Worm (Caenorhabditis elegans) whole organism, early embryonic: ENCODE measurements around the gene mua-6.
A peak's percentile ranks its signal among the peaks of the same experiment; 100 is the strongest.

ENCODE experiments used
- B0310.2 ChIP-seq: sonication (generic microtip); optimal IDR thresholded peaks from 2 replicates; lab custom pipeline; 2016; ENCODE audit warnings: mild to moderate bottlenecking, missing genetic modification characterization, missing compliant biosample characterization
- F13C5.2 ChIP-seq: sonication (generic microtip); optimal IDR thresholded peaks from 2 replicates; lab custom pipeline; 2017; ENCODE audit warnings: mild to moderate bottlenecking, missing genetic modification characterization, inconsistent platforms, missing compliant biosample characterization
- aly-1 ChIP-seq: sonication (generic microtip); optimal IDR thresholded peaks from 2 replicates; lab custom pipeline; 2016; ENCODE audit warnings: missing genetic modification characterization, missing compliant biosample characterization
- ama-1 ChIP-seq: fragments of 150-350 bp; optimal IDR thresholded peaks from 2 replicates; lab custom pipeline; 2014
- ceh-13 ChIP-seq: fragments of 200-800 bp; sonication (Bioruptor generic); optimal IDR thresholded peaks from 2 replicates; lab custom pipeline; 2018; ENCODE audit warnings: mild to moderate bottlenecking, missing genetic modification characterization, missing compliant biosample characterization
- ceh-36 ChIP-seq: sonication (generic microtip); optimal IDR thresholded peaks from 2 replicates; lab custom pipeline; 2016; ENCODE audit warnings: missing genetic modification characterization, inconsistent platforms, missing compliant biosample characterization
- ets-7 ChIP-seq: sonication (generic microtip); optimal IDR thresholded peaks from 2 replicates; lab custom pipeline; 2016; ENCODE audit warnings: missing genotype, missing genetic modification characterization, missing compliant biosample characterization
- flt-1 ChIP-seq: fragments of 200-800 bp; sonication (Bioruptor generic); IDR thresholded peaks from 2 replicates; pipeline ENCODE4 v1.3.6; 2022; ENCODE audit warnings: missing genetic modification characterization, missing compliant biosample characterization
- hmbx-1 ChIP-seq: sonication (generic microtip); optimal IDR thresholded peaks from 2 replicates; lab custom pipeline; 2016; ENCODE audit warnings: mild to moderate bottlenecking, missing genetic modification characterization, missing compliant biosample characterization
- hmg-4 ChIP-seq: fragments of 200-800 bp; sonication (Bioruptor generic); optimal IDR thresholded peaks from 2 replicates; lab custom pipeline; 2018; ENCODE audit warnings: mild to moderate bottlenecking, missing genetic modification characterization, missing compliant biosample characterization
- hnd-1 ChIP-seq: sonication (generic microtip); optimal IDR thresholded peaks from 2 replicates; lab custom pipeline; 2016; ENCODE audit warnings: missing genetic modification characterization, missing compliant biosample characterization
- pes-1 ChIP-seq: fragments of 200-800 bp; sonication (Bioruptor generic); IDR thresholded peaks from 2 replicates; pipeline ENCODE4 v1.3.6; 2022; ENCODE audit warnings: missing genetic modification reagents, missing genetic modification characterization, missing compliant biosample characterization
- scrt-1 ChIP-seq: fragments of 200-800 bp; sonication (Bioruptor generic); IDR thresholded peaks from 2 replicates; pipeline ENCODE4 v1.3.6; 2022; ENCODE audit warnings: missing genetic modification characterization, missing compliant biosample characterization
- sea-1 ChIP-seq: fragments of 200-800 bp; sonication (Bioruptor generic); conservative IDR thresholded peaks from 2 replicates; pipeline ENCODE4 v1.3.6; 2022; ENCODE audit warnings: missing genetic modification characterization, missing compliant biosample characterization
- tbx-11 ChIP-seq: fragments of 200-800 bp; sonication (Bioruptor generic); IDR thresholded peaks from 2 replicates; pipeline ENCODE4 v1.3.6; 2022; ENCODE audit warnings: missing genetic modification characterization, missing compliant biosample characterization
- tbx-37 ChIP-seq: fragments of 200-800 bp; sonication (Bioruptor generic); conservative IDR thresholded peaks from 2 replicates; pipeline ENCODE4 v1.3.6; 2022; ENCODE audit warnings: missing genetic modification reagents, missing genetic modification characterization, missing compliant biosample characterization
- tra-4 ChIP-seq: sonication (generic microtip); optimal IDR thresholded peaks from 2 replicates; lab custom pipeline; 2017; ENCODE audit warnings: missing genetic modification characterization, missing compliant biosample characterization

Gene mua-6

DNA sequence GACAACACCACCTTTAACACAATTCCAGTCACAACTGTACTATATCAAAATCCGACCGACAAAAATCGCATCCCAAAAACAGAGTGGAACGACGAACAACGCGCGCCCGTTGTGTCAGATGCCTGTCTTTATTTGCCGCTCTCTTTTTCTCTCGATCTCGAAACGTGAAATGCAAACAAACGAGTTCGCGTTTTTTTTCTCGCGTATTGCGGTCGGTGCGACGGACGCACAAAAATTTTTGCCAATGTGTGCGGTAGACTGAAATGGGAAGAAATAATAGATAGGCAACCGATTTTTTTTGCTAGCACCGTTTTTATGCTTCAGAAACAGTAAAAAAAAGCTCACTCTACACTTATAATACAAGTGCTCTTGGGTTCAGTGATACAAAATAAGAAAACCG, 31.6 kb upstream of the mua-6 start:
- TF ChIP-seq F13C5.2 (tag; lab: Kevin White, UChicago) (no peak), ceh-36 (tag; lab: Kevin White, UChicago) (no peak), aly-1 (no peak), hmbx-1 (tag; lab: Kevin White, UChicago) (no peak), hnd-1 (tag; lab: Kevin White, UChicago) (no peak), hmg-4 (GFP tag; lab: Kevin White, UChicago) (no peak), ama-1 (lab: Kevin White, UChicago) (no peak), ceh-13 (GFP tag; lab: Kevin White, UChicago) (no peak), pes-1 (GFP tag; lab: Robert Waterston, UW) (no peak), tbx-37 (no peak), tra-4 (tag; lab: Kevin White, UChicago) (no peak), B0310.2 (tag; lab: Kevin White, UChicago) (no peak), flt-1 (no peak), scrt-1 (GFP tag; lab: Robert Waterston, UW) (no peak), tbx-11 (GFP tag; lab: Robert Waterston, UW) (no peak), ets-7 (no peak)

DNA sequence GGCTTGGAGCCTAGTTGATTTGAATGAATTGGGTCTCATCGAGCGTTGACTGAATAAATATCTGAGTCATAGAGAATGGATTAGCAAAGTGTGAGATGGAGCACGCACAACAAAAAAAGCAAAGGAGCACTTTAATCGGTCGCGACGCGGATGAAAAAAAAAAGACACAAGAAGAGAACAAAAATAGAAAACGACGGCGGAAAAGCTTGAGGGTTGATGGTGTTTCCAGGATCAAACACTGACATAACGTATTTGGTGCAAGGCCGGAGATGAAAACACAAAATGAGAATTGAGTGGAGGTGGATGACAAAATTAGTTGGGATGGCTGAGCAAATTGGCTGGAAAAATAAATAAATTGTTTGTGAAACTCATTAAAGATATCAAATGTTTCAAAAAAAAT, 27.4 kb upstream of the mua-6 start, which contains the start of gene F52E10.4:
F52E10.4 (minus strand) TSS at position 101 of the 400 bp plus-strand sequence.
- TF ChIP-seq tra-4 (tag; lab: Kevin White, UChicago) (no peak), hmg-4 (GFP tag; lab: Kevin White, UChicago) (no peak), scrt-1 (GFP tag; lab: Robert Waterston, UW) (no peak), hnd-1 (tag; lab: Kevin White, UChicago) (no peak), ceh-36 (tag; lab: Kevin White, UChicago) (no peak)

DNA sequence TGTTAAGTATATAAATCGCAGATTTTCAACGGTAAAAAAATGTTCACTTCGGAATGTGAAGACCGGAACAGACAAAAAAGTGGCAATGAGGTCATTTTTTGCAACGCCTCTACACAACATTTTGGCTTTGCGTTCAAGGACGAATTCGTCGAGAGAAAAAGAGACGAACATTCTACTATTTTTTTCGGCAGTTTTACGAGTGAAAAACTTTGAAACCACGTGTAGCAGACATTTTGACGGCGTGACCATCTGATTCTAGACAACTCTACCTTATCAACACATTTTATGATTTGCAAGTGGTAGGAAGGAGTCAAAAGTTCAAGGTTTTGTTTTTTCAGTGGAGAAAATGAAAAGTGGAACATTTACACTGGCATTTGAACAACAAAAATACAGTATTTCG, 25.1 kb upstream of the mua-6 start:
- TF ChIP-seq ceh-13 (GFP tag; lab: Kevin White, UChicago) (no peak), tbx-37 (no peak), tbx-11 (GFP tag; lab: Robert Waterston, UW) (no peak), scrt-1 (GFP tag; lab: Robert Waterston, UW) (no peak), ceh-36 (tag; lab: Kevin White, UChicago) (no peak), F13C5.2 (tag; lab: Kevin White, UChicago) (no peak)

DNA sequence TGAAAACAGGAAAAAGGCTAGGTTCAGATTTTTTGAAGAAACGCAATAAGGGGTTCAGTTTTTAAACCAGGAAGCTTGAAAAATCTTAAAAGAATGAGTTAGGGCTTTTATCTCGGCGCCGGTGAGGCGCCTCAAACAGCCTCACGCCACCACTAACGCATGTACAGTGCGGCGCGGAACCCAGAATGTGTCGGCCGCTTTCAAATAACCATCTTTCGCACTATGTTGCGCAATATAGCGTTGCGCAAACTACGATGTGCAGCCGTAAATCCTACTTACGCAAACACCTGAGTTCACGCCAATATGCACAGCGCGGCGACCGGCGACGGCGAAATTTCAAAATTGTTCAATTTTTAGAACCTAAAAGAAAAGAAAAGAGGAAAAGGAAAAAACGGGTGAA, 24.1 kb upstream of the mua-6 start:
- no peak for TF ChIP-seq sea-1 (GFP tag; lab: Robert Waterston, UW)
- no peak for TF ChIP-seq tra-4 (tag; lab: Kevin White, UChicago)
- no peak for TF ChIP-seq ets-7
- TF ChIP-seq ceh-36 (tag; lab: Kevin White, UChicago), result no peak
- TF ChIP-seq B0310.2 (tag; lab: Kevin White, UChicago), result no peak
- no peak for TF ChIP-seq aly-1
- TF ChIP-seq hmbx-1 (tag; lab: Kevin White, UChicago), result no peak
- no peak for TF ChIP-seq tbx-11 (GFP tag; lab: Robert Waterston, UW)
- TF ChIP-seq scrt-1 (GFP tag; lab: Robert Waterston, UW), result no peak
- no peak for TF ChIP-seq ama-1 (lab: Kevin White, UChicago)
- TF ChIP-seq flt-1, result no peak
- TF ChIP-seq hnd-1 (tag; lab: Kevin White, UChicago), result no peak
- TF ChIP-seq hmg-4 (GFP tag; lab: Kevin White, UChicago), result no peak

DNA sequence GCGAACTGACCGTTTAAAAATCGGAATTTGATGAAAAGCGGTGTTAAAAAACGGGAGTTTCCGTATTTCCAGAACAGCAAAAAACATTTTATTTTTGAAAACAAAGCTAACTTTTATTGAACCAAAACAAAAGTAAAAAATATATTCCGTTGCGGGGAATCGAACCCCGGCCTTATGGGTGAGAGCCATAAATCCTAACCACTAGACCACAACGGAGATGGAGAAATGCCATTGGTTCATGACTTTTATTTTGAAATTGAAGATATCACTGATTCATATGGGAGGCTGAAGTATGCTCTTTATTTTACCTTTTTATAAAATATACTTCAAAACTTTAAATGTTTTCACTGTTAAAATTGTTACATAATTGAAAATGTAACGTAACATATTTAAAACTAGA, 19.7 kb upstream of the mua-6 start:
- TF ChIP-seq tra-4 (tag; lab: Kevin White, UChicago) (no peak), pes-1 (GFP tag; lab: Robert Waterston, UW) (no peak), F13C5.2 (tag; lab: Kevin White, UChicago) (no peak), tbx-37 (no peak), hnd-1 (tag; lab: Kevin White, UChicago) (no peak), ceh-36 (tag; lab: Kevin White, UChicago) (no peak), hmbx-1 (tag; lab: Kevin White, UChicago) (no peak), B0310.2 (tag; lab: Kevin White, UChicago) (no peak), sea-1 (GFP tag; lab: Robert Waterston, UW) (no peak), aly-1 (no peak), ceh-13 (GFP tag; lab: Kevin White, UChicago) (no peak), ama-1 (lab: Kevin White, UChicago) (no peak), tbx-11 (GFP tag; lab: Robert Waterston, UW) (no peak), scrt-1 (GFP tag; lab: Robert Waterston, UW) (no peak), hmg-4 (GFP tag; lab: Kevin White, UChicago) (no peak), flt-1 (no peak), ets-7 (no peak)

DNA sequence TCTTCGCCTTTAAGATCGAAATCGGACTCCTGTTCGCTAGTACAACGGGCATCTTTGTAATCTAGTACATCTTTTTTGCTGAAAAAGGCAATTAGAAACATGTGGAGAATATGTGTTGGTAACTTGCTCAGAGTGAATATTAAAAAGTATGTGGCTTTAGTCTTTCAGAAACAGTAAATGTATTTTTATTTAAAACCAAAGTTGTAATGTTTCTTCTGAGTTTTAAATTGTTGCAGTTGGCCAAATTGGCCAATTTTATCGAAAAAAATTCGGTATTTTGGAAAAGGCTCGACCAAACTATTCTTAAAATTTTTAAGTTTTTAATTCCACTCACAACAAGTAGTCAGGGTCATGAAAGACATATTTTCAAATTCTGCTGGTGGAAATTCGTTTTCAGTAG, 17.6 kb upstream of the mua-6 start, which contains the start of gene F52E10.2:
F52E10.2 (minus strand) TSS at position 101 of the 400 bp plus-strand sequence.
- TF ChIP-seq hnd-1 (tag; lab: Kevin White, UChicago) (no peak), ets-7 (no peak), B0310.2 (tag; lab: Kevin White, UChicago) (no peak), hmbx-1 (tag; lab: Kevin White, UChicago) (no peak), ceh-13 (GFP tag; lab: Kevin White, UChicago) (no peak), ama-1 (lab: Kevin White, UChicago) (no peak), tbx-11 (GFP tag; lab: Robert Waterston, UW) (no peak), sea-1 (GFP tag; lab: Robert Waterston, UW) (no peak), F13C5.2 (tag; lab: Kevin White, UChicago) (no peak), ceh-36 (tag; lab: Kevin White, UChicago) (no peak), scrt-1 (GFP tag; lab: Robert Waterston, UW) (no peak)

DNA sequence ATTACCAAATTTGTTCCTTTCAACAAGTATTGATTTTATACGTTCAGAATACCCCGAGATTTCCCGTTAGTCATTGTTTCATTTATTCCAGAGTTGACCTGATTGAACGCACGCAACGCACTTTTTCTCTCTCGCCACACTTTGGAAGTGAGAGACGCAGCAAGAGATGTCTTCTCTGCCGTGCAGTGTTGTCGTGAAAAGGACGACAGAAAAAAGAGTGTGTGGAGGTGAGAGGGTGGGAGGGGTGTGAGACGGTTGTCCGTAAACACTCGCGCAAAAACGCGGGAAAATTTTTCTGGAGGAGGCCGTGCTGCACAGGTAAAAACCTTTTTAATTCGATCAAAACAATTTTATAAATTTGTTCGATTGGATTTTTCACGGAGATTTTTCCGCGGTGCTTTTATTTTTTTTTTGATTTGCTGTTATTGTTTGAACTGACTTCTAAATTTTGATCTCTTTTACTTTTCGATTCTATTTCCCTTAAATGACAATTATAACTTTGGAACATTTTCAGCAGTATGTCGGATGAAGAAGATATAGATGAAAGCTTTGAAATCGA, 9.8 kb upstream of the mua-6 start, which contains the start of gene sdc-1:
sdc-1 (plus strand) TSS at position 509 of the 559 bp plus-strand sequence.
- TF ChIP-seq tbx-11 (GFP tag; lab: Robert Waterston, UW), result no peak
- TF ChIP-seq F13C5.2 (tag; lab: Kevin White, UChicago), result peak; percentile 48
